Fruit fly (Drosophila melanogaster) whole organism: ENCODE data around the gene Qtzl.

Experiments used
- CG8478 ChIP-seq: fragments of >200 bp; optimal IDR thresholded peaks from 2 replicates; lab custom pipeline; 2018; ENCODE audit warnings: inconsistent platforms
- Dll ChIP-seq: fragments of >200 bp; optimal IDR thresholded peaks from 2 replicates; lab custom pipeline; 2017
- EcR ChIP-seq, 2 experiments: fragments of >200 bp; optimal IDR thresholded peaks; 2 replicates each; lab custom pipeline; 2017; ENCODE audit warnings: missing biosample characterization in 2 of 2, missing genetic modification characterization in 2 of 2, missing genetic modification reagents in 2 of 2
- pan ChIP-seq: fragments of >200 bp; optimal IDR thresholded peaks from 2 replicates; lab custom pipeline; 2017
- psq ChIP-seq: fragments of >200 bp; optimal IDR thresholded peaks from 2 replicates; lab custom pipeline; 2017
- usp ChIP-seq: fragments of >200 bp; optimal IDR thresholded peaks from 2 replicates; lab custom pipeline; 2017; ENCODE audit warnings: missing biosample characterization, missing genetic modification characterization, mixed read lengths

dm6 chr2L:12007853-12008252 is 12.3 kb downstream of the Qtzl start, which contains the start of gene Rh5:
- TF ChIP-seq psq (lab: Kevin White, UChicago), result no peak
- no peak for TF ChIP-seq EcR (GFP tag; optimal IDR thresholded peaks at IDR 0.05; lab: Kevin White, UChicago)
- no peak for TF ChIP-seq usp
- no peak for TF ChIP-seq CG8478
- no peak for TF ChIP-seq pan (lab: Kevin White, UChicago)
- TF ChIP-seq Dll, result no peak
